Worm (Caenorhabditis elegans) whole organism, late embryonic: ENCODE results near the gene Y47D3A.31.

Source experiments
- F13H6.1 ChIP-seq: sonication (generic microtip); optimal IDR thresholded peaks from 2 replicates; lab custom pipeline; 2016; ENCODE audit warnings: missing genetic modification characterization, missing compliant biosample characterization
- Y22D7AL.16 ChIP-seq: sonication (generic microtip); optimal IDR thresholded peaks from 2 replicates; lab custom pipeline; 2016; ENCODE audit warnings: missing genetic modification characterization, missing compliant biosample characterization
- ama-1 ChIP-seq: fragments of 150-350 bp; optimal IDR thresholded peaks from 2 replicates; lab custom pipeline; 2014
- ceh-24 ChIP-seq: sonication (generic microtip); optimal IDR thresholded peaks from 2 replicates; lab custom pipeline; 2016; ENCODE audit warnings: mild to moderate bottlenecking, missing genetic modification characterization, missing compliant biosample characterization
- ceh-30 ChIP-seq: fragments of 150-350 bp; optimal IDR thresholded peaks from 2 replicates; lab custom pipeline; 2014; ENCODE audit warnings: missing biosample characterization, missing genetic modification characterization
- ceh-31 ChIP-seq: sonication (generic microtip); optimal IDR thresholded peaks from 2 replicates; lab custom pipeline; 2016; ENCODE audit warnings: missing genetic modification characterization, missing compliant biosample characterization
- ceh-34 ChIP-seq: sonication (generic microtip); optimal IDR thresholded peaks from 2 replicates; lab custom pipeline; 2016; ENCODE audit warnings: mild to moderate bottlenecking, missing genetic modification characterization, missing compliant biosample characterization
- ceh-48 ChIP-seq: sonication (generic microtip); optimal IDR thresholded peaks from 2 replicates; lab custom pipeline; 2016; ENCODE audit warnings: missing genetic modification characterization, inconsistent platforms, missing compliant biosample characterization
- ceh-6 ChIP-seq: fragments of 200-800 bp; sonication (Bioruptor generic); optimal IDR thresholded peaks from 2 replicates; lab custom pipeline; 2018; ENCODE audit warnings: mild to moderate bottlenecking, missing genetic modification characterization, missing compliant biosample characterization
- ets-4 ChIP-seq: sonication (generic microtip); optimal IDR thresholded peaks from 2 replicates; lab custom pipeline; 2016; ENCODE audit warnings: missing genetic modification characterization, missing compliant biosample characterization
- eyg-1 ChIP-seq: sonication (generic microtip); optimal IDR thresholded peaks from 2 replicates; lab custom pipeline; 2016; ENCODE audit warnings: missing genotype, missing genetic modification characterization, missing compliant biosample characterization
- fkh-10 ChIP-seq: fragments of 150-350 bp; optimal IDR thresholded peaks from 2 replicates; lab custom pipeline; 2014; ENCODE audit warnings: missing biosample characterization, missing genetic modification reagents, missing genetic modification characterization
- fkh-6 ChIP-seq: sonication (generic microtip); optimal IDR thresholded peaks from 2 replicates; lab custom pipeline; 2016; ENCODE audit warnings: missing genetic modification characterization, missing compliant biosample characterization
- gmeb-2 ChIP-seq: sonication (generic microtip); optimal IDR thresholded peaks from 2 replicates; lab custom pipeline; 2016; ENCODE audit warnings: missing genetic modification characterization, inconsistent platforms, missing compliant biosample characterization
- hlh-30 ChIP-seq: sonication (generic microtip); optimal IDR thresholded peaks from 2 replicates; lab custom pipeline; 2017; ENCODE audit warnings: antibody characterized with exemption, missing genetic modification characterization, missing compliant biosample characterization; ENCODE audit not compliant: insufficient read depth
- hlh-6 ChIP-seq: sonication (generic microtip); optimal IDR thresholded peaks from 2 replicates; lab custom pipeline; 2016; ENCODE audit warnings: missing genotype, missing genetic modification characterization, missing compliant biosample characterization
- lim-6 ChIP-seq: sonication (generic microtip); optimal IDR thresholded peaks from 2 replicates; lab custom pipeline; 2016; ENCODE audit warnings: missing genetic modification characterization, missing compliant biosample characterization
- madf-2 ChIP-seq: sonication (generic microtip); optimal IDR thresholded peaks from 2 replicates; lab custom pipeline; 2017; ENCODE audit warnings: missing genetic modification characterization, missing compliant biosample characterization
- nfya-1 ChIP-seq: sonication (generic microtip); optimal IDR thresholded peaks from 2 replicates; lab custom pipeline; 2017; ENCODE audit warnings: missing genetic modification characterization, mild to moderate bottlenecking, missing compliant biosample characterization, antibody characterized with exemption, moderate library complexity
- nhr-232 ChIP-seq: sonication (generic microtip); optimal IDR thresholded peaks from 2 replicates; lab custom pipeline; 2016; ENCODE audit warnings: missing genetic modification characterization, missing compliant biosample characterization
- odd-2 ChIP-seq: sonication (generic microtip); optimal IDR thresholded peaks from 2 replicates; lab custom pipeline; 2017; ENCODE audit warnings: antibody characterized with exemption, mild to moderate bottlenecking, missing genetic modification characterization, missing compliant biosample characterization
- pag-3 ChIP-seq: sonication (generic microtip); optimal IDR thresholded peaks from 2 replicates; lab custom pipeline; 2016; ENCODE audit warnings: missing compliant biosample characterization, missing genetic modification characterization, borderline replicate concordance
- pax-1 ChIP-seq: fragments of 150-350 bp; optimal IDR thresholded peaks from 2 replicates; lab custom pipeline; 2014; ENCODE audit warnings: missing biosample characterization, missing genetic modification characterization
- pros-1 ChIP-seq: fragments of 150-350 bp; optimal IDR thresholded peaks from 2 replicates; lab custom pipeline; 2014; ENCODE audit warnings: missing biosample characterization, missing genetic modification reagents, missing genetic modification characterization
- ref-2 ChIP-seq: sonication (generic microtip); optimal IDR thresholded peaks from 2 replicates; lab custom pipeline; 2016; ENCODE audit warnings: missing genetic modification characterization, missing compliant biosample characterization
- sox-2 ChIP-seq: fragments of 200-800 bp; sonication (Bioruptor generic); IDR thresholded peaks from 2 replicates; pipeline ENCODE4 v1.3.6; 2022; ENCODE audit warnings: missing genetic modification reagents, missing genetic modification characterization, missing compliant biosample characterization
- sox-4 ChIP-seq: sonication (generic microtip); optimal IDR thresholded peaks from 2 replicates; lab custom pipeline; 2017; ENCODE audit warnings: mild to moderate bottlenecking, missing genetic modification characterization, inconsistent platforms, missing compliant biosample characterization
- syd-9 ChIP-seq: sonication (generic microtip); optimal IDR thresholded peaks from 2 replicates; lab custom pipeline; 2016; ENCODE audit warnings: mild to moderate bottlenecking, missing genetic modification characterization, moderate library complexity, missing compliant biosample characterization
- tbx-2 ChIP-seq: sonication (generic microtip); optimal IDR thresholded peaks from 2 replicates; lab custom pipeline; 2016; ENCODE audit warnings: missing genetic modification characterization, missing compliant biosample characterization
- unc-86 ChIP-seq: sonication (generic microtip); optimal IDR thresholded peaks from 2 replicates; lab custom pipeline; 2016; ENCODE audit warnings: missing genetic modification characterization, missing compliant biosample characterization
- zip-5 ChIP-seq: sonication (generic microtip); optimal IDR thresholded peaks from 2 replicates; lab custom pipeline; 2016; ENCODE audit warnings: missing genetic modification characterization, missing compliant biosample characterization

The Y47D3A.31 gene

ce11 chrIII:11185483-11186115, 28.6 kb upstream of the Y47D3A.31 start:
- TF ChIP-seq ets-4 (tag; lab: Kevin White, UChicago) (no peak), ceh-34 (peak; percentile 20), fkh-10 (no peak)
- TF ChIP-seq, all 69 proteins: peak for 1

- TF ChIP-seq fkh-10 (no peak), odd-2 (tag; lab: Kevin White, UChicago) (no peak), sox-4 (tag; lab: Kevin White, UChicago) (no peak), ama-1 (lab: Kevin White, UChicago) (no peak), hlh-30 (no peak), pag-3 (tag; lab: Kevin White, UChicago) (no peak), unc-86 (tag; lab: Kevin White, UChicago) (no peak), ets-4 (tag; lab: Kevin White, UChicago) (no peak), zip-5 (tag; lab: Kevin White, UChicago) (no peak), Y22D7AL.16 (tag; lab: Kevin White, UChicago) (no peak), ref-2 (no peak), nhr-232 (no peak), ceh-31 (tag; lab: Kevin White, UChicago) (no peak), pros-1 (tag; lab: Kevin White, UChicago) (no peak), eyg-1 (no peak), gmeb-2 (tag; lab: Kevin White, UChicago) (no peak)
Measured at ce11 chrIII:11175642-11176217, 18.7 kb upstream of the Y47D3A.31 start.

DNA sequence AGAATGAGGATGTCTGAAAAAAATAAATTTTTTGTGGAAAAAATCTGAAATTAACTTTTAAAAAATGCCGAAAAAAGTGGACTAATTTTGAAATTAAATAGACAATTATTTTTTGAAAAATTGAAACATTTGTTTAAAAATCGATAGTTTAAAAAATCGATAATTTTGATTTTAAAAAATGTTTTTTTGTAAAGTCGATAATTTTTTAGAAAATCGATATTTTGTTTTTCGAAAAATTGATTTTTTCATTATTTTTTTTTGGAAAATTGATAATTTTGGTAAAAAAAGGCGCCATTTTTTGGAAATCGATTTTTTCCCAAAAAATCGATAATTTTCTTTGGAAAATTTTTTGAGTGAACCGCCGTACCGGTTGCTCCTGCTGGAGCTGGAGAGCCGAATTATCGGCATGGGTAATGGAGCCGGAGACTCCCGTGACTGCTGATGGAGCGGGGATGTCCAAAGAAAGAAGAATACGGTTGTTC, 15.3 kb upstream of the Y47D3A.31 start:
- TF ChIP-seq sox-2 (GFP tag; lab: Robert Waterston, UW) (no peak), lim-6 (tag; lab: Kevin White, UChicago) (no peak), ceh-48 (tag; lab: Kevin White, UChicago) (peak; percentile 27), F13H6.1 (no peak)

- no peak for TF ChIP-seq ceh-6 (GFP tag; lab: Kevin White, UChicago)
- TF ChIP-seq fkh-6: no peak
- no peak for TF ChIP-seq sox-4 (tag; lab: Kevin White, UChicago)
- no peak for TF ChIP-seq zip-5 (tag; lab: Kevin White, UChicago)
- TF ChIP-seq hlh-6 (tag; lab: Kevin White, UChicago): no peak
- TF ChIP-seq ref-2: no peak
- no peak for TF ChIP-seq madf-2 (tag; lab: Kevin White, UChicago)
Measured at ce11 chrIII:11170509-11170908, 13.5 kb upstream of the Y47D3A.31 start.

DNA sequence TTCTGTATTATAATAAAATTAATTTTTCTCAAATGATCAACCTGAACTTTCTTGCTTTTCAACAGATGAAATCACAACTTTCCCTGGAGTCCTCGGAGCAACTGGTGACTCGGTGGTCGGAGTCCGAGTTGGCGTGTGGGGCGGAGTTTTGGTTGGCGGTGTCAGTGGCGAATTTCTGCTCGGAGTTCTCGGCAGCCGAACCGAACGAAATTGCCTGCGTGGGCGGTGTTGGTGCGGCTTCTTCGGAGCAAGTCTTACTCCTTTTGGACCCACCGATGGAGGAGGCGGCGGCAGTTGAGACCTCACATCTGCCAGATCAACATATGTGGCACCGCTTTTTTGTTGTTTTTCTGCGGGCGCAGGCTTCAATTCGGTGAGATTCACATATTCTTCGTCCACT, 12.7 kb upstream of the Y47D3A.31 start:
- TF ChIP-seq sox-2 (GFP tag; lab: Robert Waterston, UW) (no peak), pax-1 (tag; lab: Kevin White, UChicago) (no peak), fkh-10 (no peak), ama-1 (lab: Kevin White, UChicago) (no peak), ceh-24 (tag; lab: Kevin White, UChicago) (no peak), ceh-31 (tag; lab: Kevin White, UChicago) (no peak), tbx-2 (tag; lab: Kevin White, UChicago) (no peak), unc-86 (tag; lab: Kevin White, UChicago) (no peak), odd-2 (tag; lab: Kevin White, UChicago) (no peak)
- TF ChIP-seq, all 69 proteins: peak for 0

DNA sequence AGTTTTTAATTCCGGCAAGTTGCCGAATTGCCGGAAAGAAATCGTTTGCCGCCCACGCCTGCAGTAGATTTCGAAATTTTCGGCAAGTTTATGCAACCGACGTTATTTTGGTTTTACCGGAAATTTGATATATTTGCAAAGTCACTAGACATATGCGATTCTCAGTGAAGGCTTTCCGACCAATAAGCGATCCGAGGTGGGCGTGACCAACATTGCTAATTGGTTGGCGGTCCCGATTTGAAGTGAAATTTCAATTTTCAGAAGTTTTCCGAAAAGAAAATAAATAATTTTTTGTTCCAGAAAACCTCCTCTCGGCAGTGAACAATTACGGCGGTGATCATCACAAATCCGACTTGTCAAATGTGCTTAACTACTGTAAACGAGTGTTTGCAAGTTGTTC, 917 bp upstream of the Y47D3A.31 start:
- TF ChIP-seq eyg-1: no peak
- TF ChIP-seq ceh-31 (tag; lab: Kevin White, UChicago): no peak
- no peak for TF ChIP-seq ceh-30 (tag; lab: Kevin White, UChicago)
- no peak for TF ChIP-seq ceh-24 (tag; lab: Kevin White, UChicago)
- TF ChIP-seq syd-9 (tag; lab: Kevin White, UChicago): no peak
- TF ChIP-seq nfya-1 (tag; lab: Kevin White, UChicago): peak; percentile 67
